Fruit fly (Drosophila melanogaster): Measurements from ENCODE around the gene CG13116.

- TF ChIP-seq CTCF (optimal IDR thresholded peaks at IDR 0.05) (no peak), CG8478 (optimal IDR thresholded peaks at IDR 0.05) (no peak)
These were observed 29.3 kb upstream of the CG13116 start, which contains the start of gene pelo for dm6 chr2L:9700454-9700853.

All from S2 (cell line).